Fruit fly (Drosophila melanogaster) whole organism, wandering third instar larva: ENCODE data around the gene CG3529.

Source experiments
- Abd-B ChIP-seq: fragments of >200 bp; optimal IDR thresholded peaks from 2 replicates; lab custom pipeline; 2017; ENCODE audit warnings: missing biosample characterization, missing genetic modification characterization
- CG32264 ChIP-seq: fragments of 200-800 bp; sonication (Bioruptor generic); optimal IDR thresholded peaks from 2 replicates; lab custom pipeline; 2016; ENCODE audit warnings: missing biosample characterization, missing genetic modification characterization
- CG9705 ChIP-seq: fragments of 200-800 bp; sonication (Bioruptor generic); optimal IDR thresholded peaks from 2 replicates; lab custom pipeline; 2018; ENCODE audit warnings: missing biosample characterization, mild to moderate bottlenecking, missing genetic modification characterization
- CrebA ChIP-seq: fragments of 200-800 bp; sonication (Bioruptor generic); optimal IDR thresholded peaks from 2 replicates; lab custom pipeline; 2016; ENCODE audit warnings: missing biosample characterization, mild to moderate bottlenecking, missing genetic modification characterization, borderline replicate concordance
- Dfd ChIP-seq: fragments of >200 bp; optimal IDR thresholded peaks from 2 replicates; lab custom pipeline; 2017; ENCODE audit warnings: missing biosample characterization, missing genetic modification characterization
- Dif ChIP-seq: fragments of 200-275, 200-300 bp; sonication (Bioruptor generic); optimal IDR thresholded peaks from 2 replicates; lab custom pipeline; 2018; ENCODE audit warnings: missing biosample characterization, missing genetic modification characterization; ENCODE audit not compliant: partially characterized antibody
- GATAd ChIP-seq: sonication (Bioruptor generic); optimal IDR thresholded peaks from 2 replicates; lab custom pipeline; 2016; ENCODE audit warnings: missing biosample characterization, missing genetic modification characterization
- HLH106 ChIP-seq: fragments of 200-800 bp; optimal IDR thresholded peaks from 3 replicates; lab custom pipeline; 2019; ENCODE audit warnings: missing biosample characterization, mild to moderate bottlenecking, missing genetic modification characterization, moderate library complexity
- Hnf4 ChIP-seq: fragments of 200-800 bp; sonication (Bioruptor generic); optimal IDR thresholded peaks from 2 replicates; lab custom pipeline; 2016; ENCODE audit warnings: missing biosample characterization, mild to moderate bottlenecking, missing genetic modification characterization
- Hr83 ChIP-seq: fragments of 200-300 bp; sonication (Bioruptor generic); optimal IDR thresholded peaks from 2 replicates; lab custom pipeline; 2016; ENCODE audit warnings: missing biosample characterization, mild to moderate bottlenecking, missing genetic modification characterization, moderate library complexity; ENCODE audit not compliant: poor library complexity, severe bottlenecking
- Jra ChIP-seq: sonication (Bioruptor generic); optimal IDR thresholded peaks from 2 replicates; lab custom pipeline; 2016; ENCODE audit warnings: missing biosample characterization, missing genetic modification characterization
- Mio ChIP-seq: sonication (Bioruptor generic); optimal IDR thresholded peaks from 2 replicates; lab custom pipeline; 2016; ENCODE audit warnings: missing biosample characterization, missing genetic modification characterization
- N ChIP-seq: fragments of >200 bp; optimal IDR thresholded peaks from 2 replicates; lab custom pipeline; 2018; ENCODE audit warnings: missing biosample characterization, missing external identifiers, missing genetic modification characterization
- OdsH ChIP-seq: fragments of 200-800 bp; sonication (Bioruptor generic); optimal IDR thresholded peaks from 2 replicates; lab custom pipeline; 2016; ENCODE audit warnings: missing biosample characterization, mild to moderate bottlenecking, missing genetic modification characterization
- Rel ChIP-seq, 2 experiments: fragments of 200-800 bp; sonication (Bioruptor generic) in 1 of 2; optimal IDR thresholded peaks; 2 replicates in 1 of 2; 3 replicates in 1 of 2; lab custom pipeline; 2016 to 2019; ENCODE audit warnings: mild to moderate bottlenecking in 2 of 2, missing biosample characterization in 2 of 2, missing genetic modification characterization in 2 of 2, moderate library complexity in 1 of 2
- Sp1 ChIP-seq: fragments of 200-800 bp; sonication (Bioruptor generic); optimal IDR thresholded peaks from 3 replicates; lab custom pipeline; 2019; ENCODE audit warnings: missing biosample characterization, mild to moderate bottlenecking, missing genetic modification characterization, moderate library complexity
- Vsx2 ChIP-seq: fragments of 200-300, 225-300 bp; sonication (Bioruptor generic); optimal IDR thresholded peaks from 2 replicates; lab custom pipeline; 2018; ENCODE audit warnings: missing biosample characterization, missing genetic modification characterization; ENCODE audit not compliant: partially characterized antibody
- br ChIP-seq: fragments of 200-800 bp; sonication (Bioruptor generic); optimal IDR thresholded peaks from 2 replicates; lab custom pipeline; 2016; ENCODE audit warnings: missing biosample characterization, missing genetic modification characterization
- brk ChIP-seq: fragments of 200-800 bp; sonication (Bioruptor generic); optimal IDR thresholded peaks from 2 replicates; lab custom pipeline; 2016; ENCODE audit warnings: missing biosample characterization, mild to moderate bottlenecking, missing genetic modification characterization
- dl ChIP-seq, 2 experiments: fragments of 175-275, 200-275 bp in 1 of 2; fragments of 200-275 bp in 1 of 2; sonication (Bioruptor generic); optimal IDR thresholded peaks; lab custom pipeline; 2018; ENCODE audit warnings: mild to moderate bottlenecking in 2 of 2, missing biosample characterization in 2 of 2, missing genetic modification characterization in 2 of 2, moderate library complexity in 2 of 2; ENCODE audit not compliant: partially characterized antibody in 2 of 2, insufficient read depth in 1 of 2
- dmrt93B ChIP-seq: fragments of 200-800 bp; sonication (Bioruptor generic); optimal IDR thresholded peaks from 2 replicates; lab custom pipeline; 2018; ENCODE audit warnings: missing biosample characterization, mild to moderate bottlenecking, missing genetic modification characterization
- dsf ChIP-seq: sonication (Bioruptor generic); optimal IDR thresholded peaks from 2 replicates; lab custom pipeline; 2016; ENCODE audit warnings: missing biosample characterization, missing genetic modification characterization, borderline replicate concordance
- ey ChIP-seq: fragments of 200-800 bp; sonication (Bioruptor generic); optimal IDR thresholded peaks from 2 replicates; lab custom pipeline; 2016; ENCODE audit warnings: missing biosample characterization, missing genetic modification characterization
- foxo ChIP-seq, 2 experiments: fragments of 200-800 bp; sonication (Bioruptor generic); optimal IDR thresholded peaks; 2 replicates in 1 of 2; 3 replicates in 1 of 2; lab custom pipeline; 2016 to 2017; ENCODE audit warnings: missing biosample characterization in 2 of 2, missing genetic modification characterization in 2 of 2
- fru ChIP-seq: fragments of 200-800 bp; sonication (Bioruptor generic); optimal IDR thresholded peaks from 3 replicates; lab custom pipeline; 2016; ENCODE audit warnings: missing biosample characterization, mild to moderate bottlenecking, missing genetic modification characterization
- h ChIP-seq: fragments of 200-800 bp; sonication (Bioruptor generic); optimal IDR thresholded peaks from 3 replicates; lab custom pipeline; 2016; ENCODE audit warnings: missing biosample characterization, mild to moderate bottlenecking, missing genetic modification characterization
- jim ChIP-seq: fragments of 175-275, 200-325 bp; sonication (Bioruptor generic); optimal IDR thresholded peaks from 2 replicates; lab custom pipeline; 2016; ENCODE audit warnings: missing biosample characterization, mild to moderate bottlenecking, missing genetic modification characterization
- lola ChIP-seq: fragments of >200 bp; optimal IDR thresholded peaks from 2 replicates; lab custom pipeline; 2017; ENCODE audit warnings: missing biosample characterization, missing genetic modification characterization
- pan ChIP-seq: fragments of >200 bp; optimal IDR thresholded peaks from 2 replicates; lab custom pipeline; 2017
- psq ChIP-seq: fragments of 200-800 bp; sonication (Bioruptor generic); optimal IDR thresholded peaks from 3 replicates; lab custom pipeline; 2017; ENCODE audit warnings: missing biosample characterization, mild to moderate bottlenecking, missing genetic modification characterization, moderate library complexity
- rgr ChIP-seq: fragments of 200-800 bp; sonication (Bioruptor generic); optimal IDR thresholded peaks from 3 replicates; lab custom pipeline; 2016; ENCODE audit warnings: missing biosample characterization, mild to moderate bottlenecking, missing genetic modification characterization
- sage ChIP-seq: fragments of 200-800 bp; sonication (Bioruptor generic); optimal IDR thresholded peaks from 2 replicates; lab custom pipeline; 2016; ENCODE audit warnings: missing biosample characterization, mild to moderate bottlenecking, missing genetic modification characterization
- sv ChIP-seq: fragments of 200-800 bp; sonication (Bioruptor generic); optimal IDR thresholded peaks from 3 replicates; lab custom pipeline; 2016; ENCODE audit warnings: missing biosample characterization, missing genetic modification characterization
- tai ChIP-seq: sonication (Bioruptor generic); optimal IDR thresholded peaks from 2 replicates; lab custom pipeline; 2016; ENCODE audit warnings: missing biosample characterization, missing genetic modification characterization
- woc ChIP-seq: sonication (Bioruptor generic); optimal IDR thresholded peaks from 2 replicates; lab custom pipeline; 2016; ENCODE audit warnings: missing biosample characterization, mild to moderate bottlenecking, missing genetic modification characterization

CG3529 gene

DNA sequence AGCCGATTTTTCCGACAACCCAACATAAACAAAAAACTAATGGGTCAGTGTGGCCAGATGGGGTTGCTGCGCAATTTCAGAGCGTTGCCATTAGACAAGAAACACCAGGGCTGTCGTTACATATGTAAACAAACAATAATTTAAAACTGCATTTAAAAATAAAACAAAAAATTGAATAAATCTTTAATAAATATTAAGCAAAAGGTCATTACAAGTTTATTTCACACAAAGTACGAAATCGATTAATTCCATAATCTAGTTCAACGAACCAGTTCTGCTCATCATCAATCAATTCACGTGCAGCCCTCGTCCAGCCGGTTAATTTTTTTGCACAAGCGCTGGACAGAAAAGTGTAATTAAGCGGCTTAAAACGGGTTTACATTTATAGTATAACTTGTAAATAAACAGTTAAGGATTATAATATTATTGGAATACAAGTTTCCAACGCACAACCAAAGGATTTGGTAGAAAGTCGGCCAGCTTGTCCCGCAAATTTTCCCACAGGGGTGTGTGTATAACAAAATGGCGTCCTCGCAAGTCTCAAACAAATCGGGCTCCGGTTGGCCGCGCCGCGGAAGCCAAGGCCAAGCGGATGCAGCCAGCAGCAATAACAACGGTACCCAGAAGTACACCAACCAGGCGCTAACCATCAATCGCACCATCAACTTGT is 35.8 kb upstream of the CG3529 start, which contains the start of the genes CG4022 and Cpsf5 (continued):
- TF ChIP-seq dmrt93B (GFP tag; lab: Kevin White, UChicago) = no peak
- TF ChIP-seq brk (GFP tag; lab: Kevin White, UChicago) = peak; percentile 86
- TF ChIP-seq Abd-B (GFP tag; lab: Kevin White, UChicago) = no peak
- TF ChIP-seq Dfd = no peak

DNA sequence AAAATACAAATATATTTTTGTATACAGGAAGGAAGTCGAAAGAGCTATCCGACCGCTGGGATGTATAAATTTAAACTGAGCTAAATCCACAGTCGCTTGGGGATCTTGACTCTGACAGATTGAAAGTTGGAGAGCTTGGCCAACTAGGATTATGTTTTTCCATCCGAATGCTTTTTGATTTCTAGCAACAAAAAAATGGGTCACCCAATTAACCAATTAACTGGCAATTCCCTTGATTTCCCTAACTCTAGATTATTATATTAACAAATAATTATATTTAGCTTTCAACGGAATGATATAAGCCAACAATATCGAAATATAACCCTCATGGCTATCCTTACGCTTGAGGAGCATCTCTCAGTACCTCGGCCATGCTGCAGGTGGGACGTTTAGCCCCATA is 29.4 kb upstream of the CG3529 start, which contains the start of gene CG3982:
CG3982 (minus strand) TSS at position 101 of the 400 bp plus-strand sequence.
- TF ChIP-seq HLH106 (tag; lab: Kevin White, UChicago) (no peak), Vsx2 (no peak), lola (GFP tag; lab: Kevin White, UChicago) (no peak), Dif (GFP tag; lab: Kevin White, UChicago) (no peak), Mio (GFP tag; lab: Kevin White, UChicago) (no peak), foxo (GFP tag; optimal IDR thresholded peaks at IDR 0.05; lab: Kevin White, UChicago) (no peak), woc (no peak), dsf (GFP tag; lab: Kevin White, UChicago) (no peak), N (GFP tag; lab: Kevin White, UChicago) (no peak), jim (GFP tag; lab: Kevin White, UChicago) (no peak), Sp1 (GFP tag; lab: Kevin White, UChicago) (no peak), sage (no peak), sv (GFP tag; lab: Kevin White, UChicago) (no peak), h (GFP tag; lab: Kevin White, UChicago) (no peak), Hnf4 (GFP tag; lab: Kevin White, UChicago) (no peak), br (GFP tag; lab: Kevin White, UChicago) (no peak), dmrt93B (GFP tag; lab: Kevin White, UChicago) (no peak), fru (GFP tag; lab: Kevin White, UChicago) (no peak)

DNA sequence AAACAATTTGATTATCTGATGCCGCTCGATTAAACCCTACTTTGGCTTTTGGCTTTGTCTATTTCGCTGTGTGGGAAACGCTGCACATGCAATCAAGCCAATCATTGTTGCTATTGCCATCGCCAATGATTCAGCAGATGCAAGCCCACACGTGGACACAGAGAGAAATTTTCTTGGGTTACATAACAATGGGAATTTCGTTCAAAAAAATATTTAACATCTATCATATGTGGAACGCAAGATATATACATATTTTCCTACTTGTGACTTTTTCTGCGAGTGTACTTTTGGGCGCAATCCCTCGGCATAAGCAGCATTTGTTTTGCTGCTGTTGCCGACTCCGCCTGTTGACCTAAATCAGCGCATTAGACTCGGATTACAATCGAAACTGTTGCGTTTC is 27.3 kb upstream of the CG3529 start:
- TF ChIP-seq fru (GFP tag; lab: Kevin White, UChicago) = no peak
- no peak for TF ChIP-seq foxo (GFP tag; optimal IDR thresholded peaks at IDR 0.05; lab: Kevin White, UChicago)
- TF ChIP-seq h (GFP tag; lab: Kevin White, UChicago) = peak; percentile 37
- TF ChIP-seq OdsH (GFP tag; lab: Kevin White, UChicago) = no peak
- no peak for TF ChIP-seq CG9705
- no peak for TF ChIP-seq GATAd (GFP tag; lab: Kevin White, UChicago)
- TF ChIP-seq Dfd = no peak
- TF ChIP-seq, all 38 proteins: peak for 1

DNA sequence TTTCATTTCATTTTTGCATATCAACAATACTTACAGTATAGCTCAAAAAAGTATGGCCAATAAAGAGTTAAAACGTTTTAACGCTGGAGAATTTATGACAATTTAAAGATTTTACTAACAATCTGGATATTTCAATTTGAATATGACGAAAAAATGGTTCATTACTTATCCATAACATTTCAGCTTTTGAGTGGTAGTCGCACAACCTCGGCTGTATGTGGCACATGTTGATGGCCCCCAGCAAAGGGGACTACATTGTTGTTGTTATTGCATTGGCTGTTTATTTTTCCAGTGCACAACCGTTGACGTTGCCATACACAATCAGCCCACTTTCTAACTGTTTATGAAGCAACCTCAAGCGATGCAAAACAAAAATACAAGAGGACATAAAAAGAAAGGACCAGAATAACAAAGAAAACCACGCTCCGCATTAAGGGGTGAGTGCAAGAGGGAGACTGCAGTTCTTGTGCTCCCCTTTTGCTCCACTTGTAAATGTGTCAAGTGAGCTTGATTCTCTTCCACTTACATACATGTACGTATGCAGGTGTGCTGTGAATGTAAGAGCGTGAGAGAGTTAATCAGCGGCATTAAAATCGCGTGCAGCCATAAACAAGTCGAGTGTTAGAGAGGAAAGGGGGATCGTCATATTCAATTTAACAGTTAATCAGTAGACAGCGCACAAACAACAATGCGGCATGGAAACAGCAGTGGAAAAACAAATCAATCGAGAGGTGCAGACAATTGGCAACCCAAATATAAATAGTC is 26.4 kb upstream of the CG3529 start:
- TF ChIP-seq rgr (GFP tag; lab: Kevin White, UChicago) (peak; percentile 88), Jra (peak; percentile 88), GATAd (GFP tag; lab: Kevin White, UChicago) (peak; percentile 12), jim (GFP tag; lab: Kevin White, UChicago) (no peak), tai (GFP tag; lab: Kevin White, UChicago) (peak; percentile 78), Hr83 (GFP tag; lab: Kevin White, UChicago) (no peak), Sp1 (GFP tag; lab: Kevin White, UChicago) (peak; percentile 90), dsf (GFP tag; lab: Kevin White, UChicago) (peak; percentile 27), Dif (GFP tag; lab: Kevin White, UChicago) (no peak), h (GFP tag; lab: Kevin White, UChicago) (peak; percentile 90), fru (GFP tag; lab: Kevin White, UChicago) (peak; percentile 94), sage (peak; percentile 71), Rel (GFP tag; optimal IDR thresholded peaks at IDR 0.05; lab: Kevin White, UChicago) (peak; percentile 46), Rel (tag; optimal IDR thresholded peaks at IDR 0.05; lab: Kevin White, UChicago) (peak; percentile 66), lola (GFP tag; lab: Kevin White, UChicago) (no peak), dl (GFP tag; optimal IDR thresholded peaks at IDR 0.05; lab: Kevin White, UChicago; ENCODE audit: insufficient read depth in 1 of 2, partially characterized antibody in 2 of 2) (no peak), foxo (GFP tag; optimal IDR thresholded peaks at IDR 0.05; lab: Kevin White, UChicago) (peak; percentile 60 to 92), OdsH (GFP tag; lab: Kevin White, UChicago) (peak; percentile 90), woc (peak; percentile 77), N (GFP tag; lab: Kevin White, UChicago) (no peak), Vsx2 (no peak), HLH106 (tag; lab: Kevin White, UChicago) (peak; percentile 91), Mio (GFP tag; lab: Kevin White, UChicago) (peak; percentile 27), br (GFP tag; lab: Kevin White, UChicago) (peak; percentile 95), CG32264 (GFP tag; lab: Kevin White, UChicago) (peak; percentile 86), CrebA (GFP tag; lab: Kevin White, UChicago) (no peak), ey (GFP tag; lab: Kevin White, UChicago) (peak; percentile 93), brk (GFP tag; lab: Kevin White, UChicago) (peak; percentile 38), dmrt93B (GFP tag; lab: Kevin White, UChicago) (peak; percentile 80), pan (no peak), psq (GFP tag; lab: Kevin White, UChicago) (peak; percentile 86), Dfd (no peak), Hnf4 (GFP tag; lab: Kevin White, UChicago) (peak; percentile 87), CG9705 (peak; percentile 62)
